Worm (Caenorhabditis elegans) whole organism, young adult: ENCODE data around the gene nhr-167.
"Not testable (repeated sequence)": the region's sequence is repeated elsewhere in the genome, so short reads cannot be mapped to it uniquely, and the experiment has no call there.

Source experiments
- C06A6.2 ChIP-seq: fragments of 200-800 bp; sonication (Bioruptor generic); conservative IDR thresholded peaks from 2 replicates; pipeline ENCODE4 v1.3.6; 2022; ENCODE audit warnings: missing genetic modification characterization, missing compliant biosample characterization
- F57A8.1 ChIP-seq: fragments of 200-800 bp; sonication (Bioruptor generic); optimal IDR thresholded peaks from 2 replicates; lab custom pipeline; 2018; ENCODE audit warnings: mild to moderate bottlenecking, missing genetic modification characterization, moderate library complexity, missing compliant biosample characterization
- T26A5.8 ChIP-seq: sonication (generic microtip); optimal IDR thresholded peaks from 2 replicates; lab custom pipeline; 2016; ENCODE audit warnings: missing genetic modification characterization, missing compliant biosample characterization
- Y53G8AR.9 ChIP-seq: fragments of 200-800 bp; sonication (Bioruptor generic); conservative IDR thresholded peaks from 2 replicates; pipeline ENCODE4 v1.3.6; 2022; ENCODE audit warnings: missing genetic modification reagents, missing genetic modification characterization, missing compliant biosample characterization
- bed-1 ChIP-seq: fragments of 200-800 bp; sonication (Bioruptor generic); IDR thresholded peaks from 2 replicates; pipeline ENCODE4 v1.3.6; 2022; ENCODE audit warnings: missing genetic modification reagents, missing genetic modification characterization, missing compliant biosample characterization
- ceh-100 ChIP-seq: fragments of 200-800 bp; sonication (Bioruptor generic); IDR thresholded peaks from 2 replicates; pipeline ENCODE4 v1.3.6; 2022; ENCODE audit warnings: missing genetic modification reagents, missing genetic modification characterization, missing compliant biosample characterization
- egl-44 ChIP-seq: fragments of 200-800 bp; sonication (Bioruptor generic); IDR thresholded peaks from 2 replicates; pipeline ENCODE4 v1.3.6; 2022; ENCODE audit warnings: missing genetic modification reagents, missing genetic modification characterization, missing compliant biosample characterization
- unc-62 ChIP-seq: fragments of 150-350 bp; optimal IDR thresholded peaks from 2 replicates; lab custom pipeline; 2014; ENCODE audit warnings: missing biosample characterization, missing genetic modification reagents, missing genetic modification characterization

- not testable (repeated sequence) for TF ChIP-seq unc-62 (GFP tag; lab: Kevin White, UChicago); C06A6.2 (GFP tag; lab: Robert Waterston, UW); egl-44 (GFP tag; lab: Robert Waterston, UW); Y53G8AR.9 (GFP tag; lab: Robert Waterston, UW); F57A8.1 (GFP tag; lab: Kevin White, UChicago); T26A5.8 (tag; lab: Kevin White, UChicago); bed-1; ceh-100 (GFP tag; lab: Robert Waterston, UW)
These were observed 20.8 kb downstream of the nhr-167 start, which contains the start of gene C49F5.13 for ce11 chrX:11961103-11961502.
